Fruit fly (Drosophila melanogaster) whole organism, embryonic: ENCODE data around the gene arx.

ENCODE experiments used
- ATbp ChIP-seq: fragments of 200-800 bp; sonication (Bioruptor generic); optimal IDR thresholded peaks from 2 replicates; lab custom pipeline; 2017; ENCODE audit warnings: missing biosample characterization, mild to moderate bottlenecking, missing genetic modification characterization, missing genetic modification reagents
- CG10209 ChIP-seq: fragments of 200-800 bp; sonication (Bioruptor generic); optimal IDR thresholded peaks from 3 replicates; lab custom pipeline; 2017; ENCODE audit warnings: missing biosample characterization, mild to moderate bottlenecking, missing genetic modification characterization, missing genetic modification reagents
- CG1024 ChIP-seq: fragments of 200-800 bp; sonication (Bioruptor generic); IDR thresholded peaks from 2 replicates; pipeline ENCODE4 v1.3.6; 2022; ENCODE audit warnings: missing biosample characterization, missing genetic modification characterization
- CG10543 ChIP-seq: fragments of 200-800 bp; sonication (Bioruptor generic); optimal IDR thresholded peaks from 3 replicates; lab custom pipeline; 2017; ENCODE audit warnings: missing biosample characterization, mild to moderate bottlenecking, missing genetic modification characterization, moderate library complexity
- CG11456 ChIP-seq: fragments of 200-800 bp; sonication (Bioruptor generic); IDR thresholded peaks from 3 replicates; pipeline ENCODE4 v1.3.6; 2022; ENCODE audit warnings: missing biosample characterization, missing genetic modification characterization
- CG12104 ChIP-seq: fragments of 200-800 bp; sonication (Bioruptor generic); optimal IDR thresholded peaks from 3 replicates; lab custom pipeline; 2016; ENCODE audit warnings: missing biosample characterization, missing genetic modification characterization
- CG15011 ChIP-seq: fragments of 200-800 bp; sonication (Bioruptor generic); optimal IDR thresholded peaks from 3 replicates; lab custom pipeline; 2018; ENCODE audit warnings: missing biosample characterization, mild to moderate bottlenecking, missing genetic modification characterization
- CG34224 ChIP-seq: fragments of 200-800 bp; sonication (Bioruptor generic); IDR thresholded peaks from 3 replicates; pipeline ENCODE4 v1.3.6; 2022; ENCODE audit warnings: missing biosample characterization, missing genetic modification characterization; ENCODE audit not compliant: partially characterized antibody
- CG3726 ChIP-seq: fragments of 200-800 bp; sonication (Bioruptor generic); IDR thresholded peaks from 3 replicates; pipeline ENCODE4, ENCODE4 v1.3.6; 2022; ENCODE audit warnings: missing biosample characterization, missing genetic modification characterization
- CG6791 ChIP-seq: fragments of 200-800 bp; sonication (Bioruptor generic); IDR thresholded peaks from 3 replicates; pipeline ENCODE4 v1.3.6; 2022; ENCODE audit warnings: missing biosample characterization, missing genetic modification characterization; ENCODE audit not compliant: partially characterized antibody
- CG7271 ChIP-seq: fragments of 200-800 bp; sonication (Bioruptor generic); optimal IDR thresholded peaks from 2 replicates; lab custom pipeline; 2018; ENCODE audit warnings: missing biosample characterization, mild to moderate bottlenecking, missing genetic modification characterization, moderate library complexity
- CG7928 ChIP-seq: fragments of 200-800 bp; sonication (Bioruptor generic); optimal IDR thresholded peaks from 2 replicates; lab custom pipeline; 2017; ENCODE audit warnings: missing biosample characterization, mild to moderate bottlenecking, missing genetic modification characterization
- CG8290 ChIP-seq, 3 experiments: fragments of 200-800 bp; sonication (Bioruptor generic); optimal IDR thresholded peaks; 2 replicates each; lab custom pipeline; 2016 to 2019; ENCODE audit warnings: missing biosample characterization in 3 of 3, missing genetic modification characterization in 3 of 3, mild to moderate bottlenecking in 2 of 3, moderate library complexity in 1 of 3
- CG8359 ChIP-seq: fragments of 200-800 bp; sonication (Bioruptor generic); optimal IDR thresholded peaks from 2 replicates; lab custom pipeline; 2017; ENCODE audit warnings: missing biosample characterization, mild to moderate bottlenecking, missing genetic modification characterization, borderline replicate concordance
- CHES-1-like ChIP-seq: fragments of 200-800 bp; sonication (Bioruptor generic); optimal IDR thresholded peaks from 2 replicates; lab custom pipeline; 2016; ENCODE audit warnings: missing biosample characterization, missing genetic modification characterization
- Deaf1 ChIP-seq: fragments of 200-800 bp; optimal IDR thresholded peaks from 3 replicates; lab custom pipeline; 2019; ENCODE audit warnings: missing biosample characterization, mild to moderate bottlenecking, missing genetic modification characterization, moderate library complexity
- Dll ChIP-seq: fragments of 200-800 bp; sonication (Bioruptor generic); IDR thresholded peaks from 4 replicates; pipeline ENCODE4 v1.3.6; 2022; ENCODE audit warnings: missing biosample characterization, missing genetic modification characterization; ENCODE audit not compliant: partially characterized antibody
- Doc3 ChIP-seq: fragments of 200-800 bp; sonication (Bioruptor generic); IDR thresholded peaks from 3 replicates; pipeline ENCODE4 v1.3.6; 2022; ENCODE audit warnings: missing biosample characterization, missing genetic modification characterization; ENCODE audit not compliant: partially characterized antibody
- E2f2 ChIP-seq: fragments of 200-800 bp; sonication (Bioruptor generic); IDR thresholded peaks from 2 replicates; pipeline ENCODE4 v1.3.6; 2022; ENCODE audit warnings: missing biosample characterization, missing genetic modification characterization
- GATAe ChIP-seq: fragments of 200-800 bp; sonication (Bioruptor generic); conservative IDR thresholded peaks from 2 replicates; pipeline ENCODE4 v1.3.6; 2022; ENCODE audit warnings: missing biosample characterization, missing genetic modification characterization
- HmgZ ChIP-seq: fragments of 200-800 bp; sonication (Bioruptor generic); optimal IDR thresholded peaks from 2 replicates; lab custom pipeline; 2018; ENCODE audit warnings: missing biosample characterization, mild to moderate bottlenecking, missing genetic modification characterization
- Hr39 ChIP-seq: fragments of >200 bp; optimal IDR thresholded peaks from 2 replicates; lab custom pipeline; 2017
- Pdp1 ChIP-seq, 2 experiments: fragments of 200-800 bp; sonication (Bioruptor generic); optimal IDR thresholded peaks; 3 replicates each; lab custom pipeline; 2016; ENCODE audit warnings: missing biosample characterization in 2 of 2, missing genetic modification characterization in 2 of 2, mild to moderate bottlenecking in 1 of 2, moderate library complexity in 1 of 2
- Rx ChIP-seq: fragments of 200-800 bp; sonication (Bioruptor generic); IDR thresholded peaks from 2 replicates; pipeline ENCODE4 v1.3.6; 2022; ENCODE audit warnings: missing biosample characterization, missing genetic modification characterization
- Sox100B ChIP-seq: fragments of 200-800 bp; sonication (Bioruptor generic); optimal IDR thresholded peaks from 3 replicates; lab custom pipeline; 2018; ENCODE audit warnings: missing biosample characterization, mild to moderate bottlenecking, missing genetic modification characterization
- abd-A ChIP-seq: fragments of 200-800 bp; sonication (Bioruptor generic); optimal IDR thresholded peaks from 3 replicates; lab custom pipeline; 2019; ENCODE audit warnings: missing biosample characterization, mild to moderate bottlenecking, missing genetic modification characterization, moderate library complexity
- az2 ChIP-seq: fragments of 200-800 bp; sonication (Bioruptor generic); optimal IDR thresholded peaks from 3 replicates; lab custom pipeline; 2016; ENCODE audit warnings: missing biosample characterization, missing genetic modification characterization
- bowl ChIP-seq: fragments of 200-800 bp; sonication (Bioruptor generic); IDR thresholded peaks from 2 replicates; pipeline ENCODE4 v1.3.6; 2022; ENCODE audit warnings: missing biosample characterization, missing genetic modification characterization
- cad ChIP-seq: fragments of >200 bp; optimal IDR thresholded peaks from 2 replicates; lab custom pipeline; 2017; ENCODE audit warnings: missing biosample characterization, missing genetic modification characterization
- cato ChIP-seq: fragments of 200-800 bp; sonication (Bioruptor generic); optimal IDR thresholded peaks from 2 replicates; lab custom pipeline; 2016; ENCODE audit warnings: missing biosample characterization, missing genetic modification characterization, borderline replicate concordance
- cg ChIP-seq: fragments of 200-800 bp; sonication (Bioruptor generic); optimal IDR thresholded peaks from 3 replicates; lab custom pipeline; 2019; ENCODE audit warnings: missing biosample characterization, mild to moderate bottlenecking, missing genetic modification characterization, moderate library complexity
- chinmo ChIP-seq: fragments of 200-800 bp; sonication (Bioruptor generic); IDR thresholded peaks from 4 replicates; pipeline ENCODE4 v1.3.6; 2022; ENCODE audit warnings: missing biosample characterization, missing genetic modification characterization; ENCODE audit not compliant: partially characterized antibody
- ci ChIP-seq: fragments of 200-800 bp; sonication (Bioruptor generic); IDR thresholded peaks from 3 replicates; pipeline ENCODE4 v1.3.6; 2022; ENCODE audit warnings: missing biosample characterization, missing genetic modification characterization
- crc ChIP-seq: fragments of 200-800 bp; sonication (Bioruptor generic); optimal IDR thresholded peaks from 2 replicates; lab custom pipeline; 2016; ENCODE audit warnings: missing biosample characterization, missing genetic modification characterization
- disco-r ChIP-seq: fragments of 200-800 bp; sonication (Bioruptor generic); optimal IDR thresholded peaks from 2 replicates; lab custom pipeline; 2016; ENCODE audit warnings: missing biosample characterization, missing genetic modification characterization
- dmrt99B ChIP-seq: fragments of 200-800 bp; sonication (Bioruptor generic); optimal IDR thresholded peaks from 2 replicates; lab custom pipeline; 2018; ENCODE audit warnings: missing biosample characterization, mild to moderate bottlenecking, missing genetic modification characterization, moderate library complexity
- ham ChIP-seq: fragments of 200-800 bp; sonication (Bioruptor generic); IDR thresholded peaks from 2 replicates; pipeline ENCODE4 v1.3.6; 2022; ENCODE audit warnings: missing biosample characterization, missing genetic modification characterization
- hb ChIP-seq: fragments of 200-800 bp; sonication (Bioruptor generic); IDR thresholded peaks from 3 replicates; pipeline ENCODE4 v1.3.6; 2022; ENCODE audit warnings: missing biosample characterization, missing genetic modification characterization; ENCODE audit not compliant: partially characterized antibody
- her ChIP-seq: fragments of 200-800 bp; sonication (Bioruptor generic); optimal IDR thresholded peaks from 2 replicates; lab custom pipeline; 2016; ENCODE audit warnings: missing biosample characterization, missing genetic modification characterization
- lilli ChIP-seq: fragments of 200-800 bp; sonication (Bioruptor generic); optimal IDR thresholded peaks from 3 replicates; lab custom pipeline; 2016; ENCODE audit warnings: missing biosample characterization, missing genetic modification characterization
- mld ChIP-seq: fragments of 200-800 bp; sonication (Bioruptor generic); IDR thresholded peaks from 3 replicates; pipeline ENCODE4 v1.3.6; 2022; ENCODE audit warnings: missing biosample characterization, missing genetic modification characterization; ENCODE audit not compliant: partially characterized antibody
- nerfin-2 ChIP-seq: fragments of 200-800 bp; sonication (Bioruptor generic); IDR thresholded peaks from 2 replicates; pipeline ENCODE4 v1.3.6; 2022; ENCODE audit warnings: missing biosample characterization, missing genetic modification characterization; ENCODE audit not compliant: partially characterized antibody
- pros ChIP-seq: fragments of 200-800 bp; sonication (Bioruptor generic); optimal IDR thresholded peaks from 3 replicates; lab custom pipeline; 2019; ENCODE audit warnings: missing biosample characterization, mild to moderate bottlenecking, missing genetic modification characterization, moderate library complexity
- sd ChIP-seq: fragments of 200-800 bp; sonication (Bioruptor generic); optimal IDR thresholded peaks from 3 replicates; lab custom pipeline; 2018; ENCODE audit warnings: missing biosample characterization, mild to moderate bottlenecking, missing genetic modification characterization, moderate library complexity
- slbo ChIP-seq: fragments of 200-800 bp; sonication (Bioruptor generic); IDR thresholded peaks from 2 replicates; pipeline ENCODE4 v1.3.6; 2022; ENCODE audit warnings: missing biosample characterization, missing genetic modification characterization
- sug ChIP-seq: fragments of 200-800 bp; optimal IDR thresholded peaks from 2 replicates; lab custom pipeline; 2019; ENCODE audit warnings: missing biosample characterization, mild to moderate bottlenecking, missing genetic modification characterization, moderate library complexity
- tap ChIP-seq: fragments of 200-800 bp; optimal IDR thresholded peaks from 3 replicates; lab custom pipeline; 2019; ENCODE audit warnings: missing biosample characterization, mild to moderate bottlenecking, missing genetic modification characterization, moderate library complexity
- zfh2 ChIP-seq: fragments of 200-800 bp; sonication (Bioruptor generic); optimal IDR thresholded peaks from 2 replicates; lab custom pipeline; 2016; ENCODE audit warnings: missing biosample characterization, missing genetic modification characterization

arx gene

DNA sequence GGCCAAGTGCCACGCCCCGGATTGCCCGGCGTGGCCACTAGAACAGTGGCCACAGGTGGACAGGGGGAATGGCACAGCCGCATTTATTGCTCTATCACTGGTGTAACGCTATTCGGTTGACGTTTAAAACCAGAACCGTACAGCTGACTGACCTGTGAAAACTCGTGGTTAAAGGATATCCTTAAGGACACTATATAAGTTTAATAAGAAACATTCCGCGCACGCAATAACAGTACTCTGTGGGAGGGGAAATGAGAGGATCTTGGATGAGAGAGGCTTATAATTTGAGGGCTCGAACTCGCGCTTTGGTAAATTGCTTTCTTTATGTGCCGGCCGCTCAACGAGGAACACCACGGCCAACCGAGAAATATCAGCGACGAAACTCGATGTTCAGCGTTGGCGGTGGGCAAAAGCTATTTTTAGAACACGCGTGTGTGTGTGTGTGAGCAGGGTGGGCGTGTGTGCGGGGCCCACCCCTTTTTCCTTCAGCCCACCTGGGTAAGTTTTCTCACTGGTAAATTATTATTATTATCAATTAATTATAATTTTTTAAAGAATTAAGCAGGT lies 5.0 kb downstream of the arx start (continued):
- no peak for TF ChIP-seq sd (tag; lab: Kevin White, UChicago)
- TF ChIP-seq CG8290 (GFP tag; optimal IDR thresholded peaks at IDR 0.05; lab: Kevin White, UChicago), result no peak
- peak in 1 of 2 experiments; percentile 34 for TF ChIP-seq CG8290 (tag; optimal IDR thresholded peaks at IDR 0.05; lab: Kevin White, UChicago)
- TF ChIP-seq CG6791 (GFP tag; lab: Robert Waterston, UW), result 0 out of 3 replicates have a peak, but pooled peaks have one; percentile 19
- peak; percentile 23; the same call in 1 of the 3 replicates for TF ChIP-seq ci (GFP tag; lab: Robert Waterston, UW)
- no peak for TF ChIP-seq cato (GFP tag; lab: Kevin White, UChicago)
- TF ChIP-seq CG7271 (tag; lab: Kevin White, UChicago), result no peak
- peak; percentile 56; the same call in 2 of the 3 replicates for TF ChIP-seq mld
- peak; percentile 26 for TF ChIP-seq cad
- peak; percentile 17 for TF ChIP-seq lilli
- peak; percentile 29 for TF ChIP-seq sug (tag; lab: Kevin White, UChicago)
- no peak for TF ChIP-seq CG12104 (GFP tag; lab: Kevin White, UChicago)
- TF ChIP-seq ham (GFP tag; lab: Robert Waterston, UW), result no peak
- 0 out of 3 replicates have a peak, but pooled peaks have one; percentile 34 for TF ChIP-seq Doc3 (GFP tag; lab: Robert Waterston, UW)
- no peak for TF ChIP-seq crc
- peak; percentile 25 for TF ChIP-seq Deaf1 (tag; lab: Kevin White, UChicago)
- TF ChIP-seq Pdp1 (GFP tag; optimal IDR thresholded peaks at IDR 0.05; lab: Kevin White, UChicago), result no peak
- 0 out of 3 replicates have a peak, but pooled peaks have one; percentile 30 for TF ChIP-seq hb (GFP tag; lab: Robert Waterston, UW)
- TF ChIP-seq abd-A (tag; lab: Kevin White, UChicago), result peak; percentile 16
- TF ChIP-seq slbo, result no peak
- peak; percentile 8 for TF ChIP-seq pros (GFP tag; lab: Kevin White, UChicago)
- TF ChIP-seq chinmo (GFP tag; lab: Robert Waterston, UW), result peak; percentile 58; the same call in 1 of the 4 replicates
- no peak for TF ChIP-seq disco-r (GFP tag; lab: Kevin White, UChicago)
- no peak for TF ChIP-seq CG10209 (GFP tag; lab: Kevin White, UChicago)
- TF ChIP-seq CG1024 (GFP tag; lab: Robert Waterston, UW), result no peak
- no peak for TF ChIP-seq zfh2
- TF ChIP-seq CG7928 (GFP tag; lab: Kevin White, UChicago), result no peak
- TF ChIP-seq HmgZ (tag; lab: Kevin White, UChicago), result no peak
- TF ChIP-seq nerfin-2 (GFP tag; lab: Robert Waterston, UW), result peak; percentile 52; the same call in 1 of the 2 replicates
- TF ChIP-seq CG34224 (GFP tag; lab: Robert Waterston, UW), result 0 out of 3 replicates have a peak, but pooled peaks have one; percentile 16
- no peak for TF ChIP-seq dmrt99B (tag; lab: Kevin White, UChicago)
- TF ChIP-seq E2f2 (GFP tag; lab: Robert Waterston, UW), result 0 out of 2 replicates have a peak, but pooled peaks have one; percentile 8
- no peak for TF ChIP-seq GATAe (GFP tag; lab: Robert Waterston, UW)
- TF ChIP-seq Sox100B (GFP tag; lab: Kevin White, UChicago), result no peak
- TF ChIP-seq CG8359 (GFP tag; lab: Kevin White, UChicago), result no peak
- no peak for TF ChIP-seq ATbp
- TF ChIP-seq tap, result no peak
- no peak for TF ChIP-seq az2
- TF ChIP-seq bowl, result no peak
- TF ChIP-seq Rx (GFP tag; lab: Robert Waterston, UW), result no peak
- no peak for TF ChIP-seq CG11456 (GFP tag; lab: Robert Waterston, UW)
- no peak for TF ChIP-seq CHES-1-like (GFP tag; lab: Kevin White, UChicago)
- TF ChIP-seq CG10543 (GFP tag; lab: Kevin White, UChicago), result peak; percentile 40
- TF ChIP-seq cg, result peak; percentile 34
- no peak for TF ChIP-seq her
- TF ChIP-seq Dll (GFP tag; lab: Robert Waterston, UW), result no peak
- TF ChIP-seq CG15011, result no peak
- TF ChIP-seq Hr39, result no peak
- TF ChIP-seq CG3726 (GFP tag; lab: Robert Waterston, UW), result no peak
